Fruit fly (Drosophila melanogaster): ENCODE data around the gene Cpr100A.

Cpr100A gene

dm6 chr3R:30870317-30870878 is 3.1 kb downstream of the Cpr100A start (continued):
- TF ChIP-seq dm (GFP tag; optimal IDR thresholded peaks at IDR 0.05) (no peak), CG14965 (GFP tag; optimal IDR thresholded peaks at IDR 0.05; ENCODE audit: borderline replicate concordance) (no peak), otp (GFP tag; IDR thresholded peaks at IDR 0.05) (no peak), Hmx (GFP tag; optimal IDR thresholded peaks at IDR 0.05) (no peak), Ssrp (tag; optimal IDR thresholded peaks at IDR 0.05) (no peak), Rfx (GFP tag; IDR thresholded peaks at IDR 0.05) (peak; percentile 53), Hmr (GFP tag; optimal IDR thresholded peaks at IDR 0.05) (no peak), CG7271 (tag; optimal IDR thresholded peaks at IDR 0.05) (no peak), CG31441 (GFP tag; IDR thresholded peaks at IDR 0.05) (no peak), sr (GFP tag; IDR thresholded peaks at IDR 0.05) (no peak), Side (GFP tag; optimal IDR thresholded peaks at IDR 0.05) (no peak), Max (GFP tag; optimal IDR thresholded peaks at IDR 0.05) (no peak), gcm2 (GFP tag; optimal IDR thresholded peaks at IDR 0.05) (no peak), CTCF (GFP tag; optimal IDR thresholded peaks at IDR 0.05) (peak; percentile 94), Hr78 (GFP tag; optimal IDR thresholded peaks at IDR 0.05) (no peak), zen (tag; optimal IDR thresholded peaks at IDR 0.05) (no peak), CG4854 (GFP tag; optimal IDR thresholded peaks at IDR 0.05) (no peak), Dek (tag; optimal IDR thresholded peaks at IDR 0.05) (no peak), chn (GFP tag; optimal IDR thresholded peaks at IDR 0.05) (no peak), MTF-1 (GFP tag; optimal IDR thresholded peaks at IDR 0.05; ENCODE audit: borderline replicate concordance) (no peak), CG15696 (tag; optimal IDR thresholded peaks at IDR 0.05) (no peak), Blimp-1 (GFP tag; optimal IDR thresholded peaks at IDR 0.05) (no peak), CG4707 (GFP tag; optimal IDR thresholded peaks at IDR 0.05) (no peak), tll (GFP tag; optimal IDR thresholded peaks at IDR 0.05) (no peak), CG16815 (GFP tag; optimal IDR thresholded peaks at IDR 0.05) (no peak), ssp (GFP tag; IDR thresholded peaks at IDR 0.05) (no peak), CG4617 (GFP tag; optimal IDR thresholded peaks at IDR 0.05; ENCODE audit: borderline replicate concordance) (no peak), ci (GFP tag; IDR thresholded peaks at IDR 0.05) (no peak), vvl (GFP tag; IDR thresholded peaks at IDR 0.05) (peak; percentile 20; the same call in 1 of the 2 replicates), Bgb (GFP tag; IDR thresholded peaks at IDR 0.05; ENCODE audit: partially characterized antibody) (peak; percentile 24; the same call in 1 of the 2 replicates), Chrac-16 (GFP tag; optimal IDR thresholded peaks at IDR 0.05) (peak; percentile 11), Dad (GFP tag; optimal IDR thresholded peaks at IDR 0.05) (no peak), CG42726 (GFP tag; IDR thresholded peaks at IDR 0.05; ENCODE audit: partially characterized antibody) (peak; percentile 34; the same call in 1 of the 2 replicates), tna (GFP tag; IDR thresholded peaks at IDR 0.05; ENCODE audit: partially characterized antibody) (no peak), gfzf (GFP tag; optimal IDR thresholded peaks at IDR 0.05) (peak; percentile 2), Bdp1 (GFP tag; optimal IDR thresholded peaks at IDR 0.05) (no peak), Lpt (GFP tag; optimal IDR thresholded peaks at IDR 0.05) (no peak), trh (GFP tag; optimal IDR thresholded peaks at IDR 0.05) (no peak), dimm (GFP tag; IDR thresholded peaks at IDR 0.05) (no peak), GATAe (GFP tag; conservative IDR thresholded peaks at IDR 0.05) (no peak), NK7.1 (GFP tag; optimal IDR thresholded peaks at IDR 0.05) (no peak), CG2712 (tag; optimal IDR thresholded peaks at IDR 0.05) (no peak), CG4360 (GFP tag; IDR thresholded peaks at IDR 0.05) (no peak), CG6765 (GFP tag; optimal IDR thresholded peaks at IDR 0.05) (no peak), Oli (tag; optimal IDR thresholded peaks at IDR 0.05) (no peak), CG6175 (GFP tag; IDR thresholded peaks at IDR 0.05) (no peak), Stat92E (GFP tag; optimal IDR thresholded peaks at IDR 0.05) (no peak), pfk (GFP tag; optimal IDR thresholded peaks at IDR 0.05) (no peak), Dfd (GFP tag; optimal IDR thresholded peaks at IDR 0.05) (no peak), nerfin-2 (GFP tag; IDR thresholded peaks at IDR 0.05; ENCODE audit: partially characterized antibody) (no peak)
